Fruit fly (Drosophila melanogaster): ENCODE data around the gene Rab40.
A peak's percentile ranks its signal among the peaks of the same experiment; 100 is the strongest.

Rab40 gene

DNA sequence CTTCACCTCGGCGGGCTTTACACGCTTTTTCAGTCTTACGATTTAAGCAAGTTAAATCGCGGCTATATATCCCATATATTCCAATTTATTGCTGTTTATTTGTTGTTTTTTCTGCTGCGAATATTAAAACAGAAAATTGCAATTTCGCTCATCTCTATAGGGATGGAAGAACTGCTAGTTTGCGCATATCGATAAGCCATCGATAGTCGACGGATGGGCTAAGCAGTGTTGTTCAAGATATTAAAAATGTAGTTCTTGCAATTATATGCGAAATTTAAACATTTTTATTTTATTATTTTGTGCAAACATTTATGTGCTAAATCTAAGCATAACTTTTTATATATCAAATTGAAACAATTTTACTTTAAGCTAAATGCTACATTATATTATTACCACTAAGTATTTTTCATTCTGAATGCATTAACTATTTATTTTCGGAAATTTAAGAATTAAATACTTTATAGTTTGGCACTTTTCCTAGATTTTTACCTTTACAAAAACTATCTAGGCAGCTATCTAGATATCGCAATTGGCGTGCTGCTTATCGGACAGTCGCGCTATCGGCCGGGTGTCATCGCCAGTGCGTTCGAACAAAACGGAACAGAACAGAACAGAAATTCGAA is at the start of gene Rab40, which contains the start of gene CG42258:
Gene Rab40 (minus strand): TSS at position 177 of the 623 bp plus-strand sequence.
Gene CG42258 (plus strand): TSS at position 593 of the 623 bp plus-strand sequence.
- TF ChIP-seq Pif1A (GFP tag; optimal IDR thresholded peaks at IDR 0.05): peak; percentile 17
- peak; percentile 72 for TF ChIP-seq CG4496 (GFP tag; IDR thresholded peaks at IDR 0.05)
- TF ChIP-seq fd96Ca (GFP tag; IDR thresholded peaks at IDR 0.05): no peak; the same call in 1 of the 3 replicates
- peak; percentile 17; the same call in 1 of the 2 replicates for TF ChIP-seq Ets98B (GFP tag; IDR thresholded peaks at IDR 0.05)
- no peak for TF ChIP-seq CG17806 (tag; optimal IDR thresholded peaks at IDR 0.05)
- no peak for TF ChIP-seq rn (GFP tag; IDR thresholded peaks at IDR 0.05)
- TF ChIP-seq CG9948 (tag; optimal IDR thresholded peaks at IDR 0.05): peak; percentile 3
- TF ChIP-seq CG14655 (GFP tag; optimal IDR thresholded peaks at IDR 0.05): peak; percentile 19
- TF ChIP-seq CG13204 (GFP tag; optimal IDR thresholded peaks at IDR 0.05): no peak

DNA sequence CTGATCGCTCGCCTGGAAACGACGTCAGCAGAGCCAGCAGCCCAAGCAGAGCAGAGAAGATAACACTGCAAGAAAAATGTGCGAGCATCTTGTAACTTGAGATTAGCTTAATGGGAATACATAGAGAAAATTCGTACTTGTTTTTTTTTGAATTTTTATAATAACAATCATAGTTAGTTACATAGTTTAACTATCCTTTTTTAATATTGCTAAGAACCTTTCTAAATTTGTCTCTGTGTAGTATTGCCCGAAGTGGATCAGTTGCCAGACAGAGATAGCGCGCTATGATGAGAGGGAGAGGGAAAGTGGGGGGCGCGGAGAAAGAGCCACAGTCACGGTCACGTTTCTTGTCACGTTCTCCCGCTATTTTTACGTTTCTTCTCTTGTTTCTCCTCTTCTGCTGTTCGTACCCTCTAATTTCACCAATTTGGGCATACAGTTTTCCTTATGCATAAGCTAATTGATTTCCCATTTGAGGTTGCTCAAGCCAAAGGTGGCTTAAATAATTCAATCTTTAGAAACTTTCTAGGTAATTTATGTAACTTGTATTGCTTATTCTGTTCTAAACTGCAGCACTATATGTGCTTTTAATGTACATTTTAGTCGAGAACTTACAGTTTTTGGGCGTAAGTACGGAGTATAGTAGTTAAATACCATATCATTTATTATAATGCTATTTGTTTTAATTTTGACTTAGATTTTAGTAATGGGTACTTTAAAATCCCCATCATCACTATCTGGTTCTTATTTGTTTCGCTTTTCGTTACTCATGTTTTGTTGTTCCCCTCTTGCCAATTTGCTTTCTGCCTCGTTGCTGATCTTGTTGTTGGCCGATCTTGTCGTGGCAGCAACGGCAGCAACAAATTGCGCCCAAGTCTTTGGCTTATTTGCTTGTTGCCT is 48.1 kb upstream of the Rab40 start:
- peak; percentile 90 for TF ChIP-seq CG8301 (tag; optimal IDR thresholded peaks at IDR 0.05)
- peak; percentile 87 for TF ChIP-seq CG15710 (tag; optimal IDR thresholded peaks at IDR 0.05)
- peak; percentile 87 for TF ChIP-seq CG17806 (tag; optimal IDR thresholded peaks at IDR 0.05)
- TF ChIP-seq Ets98B (GFP tag; IDR thresholded peaks at IDR 0.05): peak; percentile 82
- TF ChIP-seq gl (tag; optimal IDR thresholded peaks at IDR 0.05): peak; percentile 80
- peak; percentile 90 for TF ChIP-seq CG12605 (GFP tag; IDR thresholded peaks at IDR 0.05)
- TF ChIP-seq Snoo (tag; optimal IDR thresholded peaks at IDR 0.05): peak; percentile 91
- TF ChIP-seq fd96Ca (GFP tag; IDR thresholded peaks at IDR 0.05): peak; percentile 81
- TF ChIP-seq CG8159 (tag; optimal IDR thresholded peaks at IDR 0.05): peak; percentile 87
- peak; percentile 91 for TF ChIP-seq CG14655 (GFP tag; optimal IDR thresholded peaks at IDR 0.05)
- peak; percentile 74 for TF ChIP-seq Pif1B (GFP tag; optimal IDR thresholded peaks at IDR 0.05)
- TF ChIP-seq Pif1A (GFP tag; optimal IDR thresholded peaks at IDR 0.05): peak; percentile 87
- peak; percentile 62 for TF ChIP-seq CG13204 (GFP tag; optimal IDR thresholded peaks at IDR 0.05)
- no peak for TF ChIP-seq D1 (tag; optimal IDR thresholded peaks at IDR 0.05)
- peak; percentile 79 for TF ChIP-seq CG32121 (GFP tag; IDR thresholded peaks at IDR 0.05)
- peak; percentile 31; the same call in 1 of the 2 replicates for TF ChIP-seq CG10348 (GFP tag; IDR thresholded peaks at IDR 0.05)
- TF ChIP-seq CG34367 (tag; optimal IDR thresholded peaks at IDR 0.05): peak; percentile 84
- peak; percentile 82 for TF ChIP-seq rn (GFP tag; IDR thresholded peaks at IDR 0.05)
- peak; percentile 90 for TF ChIP-seq CG4496 (GFP tag; IDR thresholded peaks at IDR 0.05)
- TF ChIP-seq CG9948 (tag; optimal IDR thresholded peaks at IDR 0.05): peak; percentile 86
- peak; percentile 26 for TF ChIP-seq EcR (GFP tag; optimal IDR thresholded peaks at IDR 0.05)

DNA sequence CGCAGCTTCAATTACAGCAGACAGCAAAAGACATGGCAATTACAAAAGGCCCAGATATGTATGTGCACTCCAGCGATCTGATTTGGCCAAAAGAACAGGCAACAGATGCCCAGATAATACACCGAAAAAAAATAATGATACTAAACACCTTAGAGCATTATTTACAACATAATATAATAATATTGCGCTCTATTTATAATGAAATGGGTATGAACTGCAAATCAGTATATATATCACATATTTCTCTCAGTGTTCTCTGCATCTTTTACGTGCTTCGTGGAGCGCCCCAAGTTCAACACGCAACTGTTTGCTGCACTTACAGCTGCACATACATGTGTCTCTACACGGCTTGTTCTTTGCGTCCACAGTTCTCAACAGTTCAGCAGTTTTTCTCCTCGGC is 44.7 kb upstream of the Rab40 start:
- TF ChIP-seq rn (GFP tag; IDR thresholded peaks at IDR 0.05): no peak
- no peak for TF ChIP-seq D1 (tag; optimal IDR thresholded peaks at IDR 0.05)
- TF ChIP-seq CG15710 (tag; optimal IDR thresholded peaks at IDR 0.05): peak; percentile 61
- 0 out of 3 replicates have a peak, but pooled peaks have one; percentile 31 for TF ChIP-seq fd96Ca (GFP tag; IDR thresholded peaks at IDR 0.05)
- TF ChIP-seq CG13204 (GFP tag; optimal IDR thresholded peaks at IDR 0.05): no peak
- peak; percentile 74 for TF ChIP-seq CG14655 (GFP tag; optimal IDR thresholded peaks at IDR 0.05)
- TF ChIP-seq Ets98B (GFP tag; IDR thresholded peaks at IDR 0.05): peak; percentile 25; the same call in 1 of the 2 replicates
- peak; percentile 26 for TF ChIP-seq Pif1B (GFP tag; optimal IDR thresholded peaks at IDR 0.05)
- TF ChIP-seq CG32121 (GFP tag; IDR thresholded peaks at IDR 0.05): peak; percentile 36; the same call in 1 of the 2 replicates
- TF ChIP-seq gl (tag; optimal IDR thresholded peaks at IDR 0.05): no peak
- TF ChIP-seq CG10348 (GFP tag; IDR thresholded peaks at IDR 0.05): no peak
- TF ChIP-seq EcR (GFP tag; optimal IDR thresholded peaks at IDR 0.05): no peak
- peak; percentile 68 for TF ChIP-seq CG9948 (tag; optimal IDR thresholded peaks at IDR 0.05)
- peak; percentile 65 for TF ChIP-seq CG17806 (tag; optimal IDR thresholded peaks at IDR 0.05)
- peak; percentile 69 for TF ChIP-seq CG8159 (tag; optimal IDR thresholded peaks at IDR 0.05)
- TF ChIP-seq CG8301 (tag; optimal IDR thresholded peaks at IDR 0.05): peak; percentile 65
- TF ChIP-seq Snoo (tag; optimal IDR thresholded peaks at IDR 0.05): peak; percentile 28
- peak; percentile 66 for TF ChIP-seq Pif1A (GFP tag; optimal IDR thresholded peaks at IDR 0.05)
- peak; percentile 44; the same call in 1 of the 2 replicates for TF ChIP-seq CG12605 (GFP tag; IDR thresholded peaks at IDR 0.05)
- peak; percentile 37 for TF ChIP-seq CG34367 (tag; optimal IDR thresholded peaks at IDR 0.05)
- peak; percentile 69 for TF ChIP-seq CG4496 (GFP tag; IDR thresholded peaks at IDR 0.05)

DNA sequence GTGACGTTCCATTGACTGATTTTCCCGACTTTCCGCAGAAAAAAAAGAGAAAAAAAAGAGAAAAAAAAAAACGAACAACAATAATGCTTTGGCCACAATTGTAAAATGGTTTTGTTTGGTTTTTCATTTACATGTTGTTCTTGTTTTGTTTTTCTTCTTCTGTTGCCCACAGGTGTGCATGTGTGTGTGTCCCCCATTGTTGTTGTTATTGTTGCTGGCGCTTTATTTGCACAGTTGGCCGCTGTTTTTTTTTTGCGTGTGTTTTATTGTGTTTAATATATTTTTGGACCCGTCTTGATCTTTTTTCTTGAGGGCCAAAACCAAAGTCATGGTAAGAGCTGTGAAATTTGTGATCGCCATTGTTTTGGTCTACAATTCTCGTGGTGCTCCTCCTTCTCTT is 35.2 kb upstream of the Rab40 start:
- TF ChIP-seq CG12605 (GFP tag; IDR thresholded peaks at IDR 0.05): 0 out of 2 replicates have a peak, but pooled peaks have one; percentile 14
- peak; percentile 9 for TF ChIP-seq EcR (GFP tag; optimal IDR thresholded peaks at IDR 0.05)
- 0 out of 3 replicates have a peak, but pooled peaks have one; percentile 45 for TF ChIP-seq CG4496 (GFP tag; IDR thresholded peaks at IDR 0.05)
- TF ChIP-seq Ets98B (GFP tag; IDR thresholded peaks at IDR 0.05): 0 out of 2 replicates have a peak, but pooled peaks have one; percentile 15
- TF ChIP-seq CG34367 (tag; optimal IDR thresholded peaks at IDR 0.05): no peak

DNA sequence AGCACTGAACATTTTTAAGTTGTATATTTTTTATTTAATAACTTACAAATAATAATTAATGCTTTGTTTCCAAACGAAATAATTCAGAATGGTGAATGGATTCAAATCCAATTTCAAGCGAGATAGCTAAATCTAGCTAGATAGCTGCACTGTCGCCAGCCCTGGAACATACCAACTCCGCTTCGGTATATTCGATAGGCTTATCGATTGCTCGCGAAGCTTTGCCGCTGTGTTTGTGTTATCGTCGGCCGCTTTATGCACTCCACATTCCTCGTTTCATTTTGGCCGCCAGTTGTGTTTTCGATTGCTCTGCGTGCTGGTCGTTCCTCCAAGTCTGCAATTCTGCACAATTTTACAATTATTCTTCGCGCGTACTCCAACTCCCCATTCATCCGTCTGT is 34.0 kb upstream of the Rab40 start, which contains the start of gene mdu:
Gene mdu (plus strand): TSS at position 259 of the 400 bp plus-strand sequence.
- TF ChIP-seq CG8159 (tag; optimal IDR thresholded peaks at IDR 0.05): peak; percentile 8
- no peak for TF ChIP-seq CG32121 (GFP tag; IDR thresholded peaks at IDR 0.05)
- 0 out of 3 replicates have a peak, but pooled peaks have one; percentile 23 for TF ChIP-seq CG4496 (GFP tag; IDR thresholded peaks at IDR 0.05)
